Fruit fly (Drosophila melanogaster): ENCODE results near the gene Hel89B.
A peak's percentile ranks its signal among the peaks of the same experiment; 100 is the strongest.

The Hel89B gene

dm6 chr3R:15993139-15993804 lies 20.2 kb downstream of the Hel89B start (continued):
- TF ChIP-seq dm (GFP tag; optimal IDR thresholded peaks at IDR 0.05) (no peak), CG17359 (tag; optimal IDR thresholded peaks at IDR 0.05) (no peak), CG5180 (GFP tag; optimal IDR thresholded peaks at IDR 0.05) (no peak), Hmx (GFP tag; optimal IDR thresholded peaks at IDR 0.05) (no peak), CG1529 (GFP tag; optimal IDR thresholded peaks at IDR 0.05) (no peak), lov (optimal IDR thresholded peaks at IDR 0.05) (no peak), lov (GFP tag; IDR thresholded peaks at IDR 0.05) (no peak), CG11560 (tag; IDR thresholded peaks at IDR 0.05) (no peak), Kr (GFP tag; optimal IDR thresholded peaks at IDR 0.05) (no peak), CG15011 (GFP tag; optimal IDR thresholded peaks at IDR 0.05) (no peak), Sox100B (GFP tag; optimal IDR thresholded peaks at IDR 0.05) (no peak), CG4328 (GFP tag; optimal IDR thresholded peaks at IDR 0.05) (no peak), BEAF-32 (GFP tag; optimal IDR thresholded peaks at IDR 0.05) (no peak), h (optimal IDR thresholded peaks at IDR 0.05) (no peak), fd64A (GFP tag; optimal IDR thresholded peaks at IDR 0.05) (no peak), CG7556 (GFP tag; optimal IDR thresholded peaks at IDR 0.05) (no peak), CG1602 (GFP tag; optimal IDR thresholded peaks at IDR 0.05) (no peak), CG15696 (tag; optimal IDR thresholded peaks at IDR 0.05) (no peak), CG42726 (GFP tag; IDR thresholded peaks at IDR 0.05; ENCODE audit: partially characterized antibody) (0 out of 2 replicates have a peak, but pooled peaks have one; percentile 35), CG4424 (GFP tag; optimal IDR thresholded peaks at IDR 0.05) (no peak), Rfx (GFP tag; IDR thresholded peaks at IDR 0.05) (peak; percentile 44), row (GFP tag; IDR thresholded peaks at IDR 0.05) (peak; percentile 19; the same call in 1 of the 3 replicates), CG34422 (GFP tag; IDR thresholded peaks at IDR 0.05) (peak; percentile 11; the same call in 1 of the 3 replicates), gcm2 (GFP tag; optimal IDR thresholded peaks at IDR 0.05) (no peak), ind (GFP tag; optimal IDR thresholded peaks at IDR 0.05) (no peak), Nf-YA (GFP tag; IDR thresholded peaks at IDR 0.05) (peak; percentile 91), CG8388 (GFP tag; optimal IDR thresholded peaks at IDR 0.05) (no peak), Side (GFP tag; optimal IDR thresholded peaks at IDR 0.05) (no peak), dan (GFP tag; IDR thresholded peaks at IDR 0.05) (no peak), CG11085 (GFP tag; IDR thresholded peaks at IDR 0.05) (no peak), Jarid2 (GFP tag; optimal IDR thresholded peaks at IDR 0.05) (peak; percentile 59), CG10431 (GFP tag; optimal IDR thresholded peaks at IDR 0.05) (no peak), CG14441 (GFP tag; IDR thresholded peaks at IDR 0.05) (no peak), CG3407 (GFP tag; optimal IDR thresholded peaks at IDR 0.05) (no peak), CG7839 (tag; optimal IDR thresholded peaks at IDR 0.05) (peak; percentile 32), zf30C (GFP tag; optimal IDR thresholded peaks at IDR 0.05) (no peak), ara (GFP tag; IDR thresholded peaks at IDR 0.05) (no peak), CG1832 (GFP tag; optimal IDR thresholded peaks at IDR 0.05) (peak; percentile 87), crp (GFP tag; optimal IDR thresholded peaks at IDR 0.05) (no peak), CG18764 (GFP tag; optimal IDR thresholded peaks at IDR 0.05) (no peak), NK7.1 (GFP tag; optimal IDR thresholded peaks at IDR 0.05) (no peak), nerfin-1 (tag; optimal IDR thresholded peaks at IDR 0.05) (no peak), hb (GFP tag; IDR thresholded peaks at IDR 0.05; ENCODE audit: partially characterized antibody) (no peak), aop (GFP tag; IDR thresholded peaks at IDR 0.05) (no peak), CG17361 (GFP tag; IDR thresholded peaks at IDR 0.05) (peak; percentile 63; the same call in 2 of the 3 replicates), CG43689 (GFP tag; IDR thresholded peaks at IDR 0.05) (no peak), kni (GFP tag; optimal IDR thresholded peaks at IDR 0.05) (no peak), CG18619 (GFP tag; optimal IDR thresholded peaks at IDR 0.05) (no peak), CG10366 (GFP tag; IDR thresholded peaks at IDR 0.05) (no peak), run (tag; optimal IDR thresholded peaks at IDR 0.05) (peak; percentile 32), Opbp (GFP tag; IDR thresholded peaks at IDR 0.05; ENCODE audit: partially characterized antibody) (no peak)
